Worm (Caenorhabditis elegans) whole organism, L1 larva: ENCODE data around the gene eak-3.
A peak's percentile ranks its signal among the peaks of the same experiment; 100 is the strongest.

Source experiments
- C04F5.9 ChIP-seq: sonication (generic microtip); optimal IDR thresholded peaks from 2 replicates; lab custom pipeline; 2016; ENCODE audit warnings: missing genetic modification characterization, missing compliant biosample characterization
- C16A3.4 ChIP-seq: fragments of 150-350 bp; optimal IDR thresholded peaks from 2 replicates; lab custom pipeline; 2014; ENCODE audit warnings: missing biosample characterization, missing genetic modification characterization
- F16B12.6 ChIP-seq: fragments of 150-350 bp; optimal IDR thresholded peaks from 2 replicates; lab custom pipeline; 2014; ENCODE audit warnings: missing biosample characterization, missing genetic modification characterization
- Y116A8C.19 ChIP-seq: sonication (generic microtip); optimal IDR thresholded peaks from 2 replicates; lab custom pipeline; 2016; ENCODE audit warnings: missing compliant biosample characterization, missing genetic modification characterization, borderline replicate concordance
- alr-1 ChIP-seq: fragments of 200-800 bp; sonication (Bioruptor generic); optimal IDR thresholded peaks from 2 replicates; lab custom pipeline; 2018; ENCODE audit warnings: borderline replicate concordance, mild to moderate bottlenecking, missing genetic modification characterization, missing compliant biosample characterization
- aly-2 ChIP-seq: fragments of 150-350 bp; optimal IDR thresholded peaks from 2 replicates; lab custom pipeline; 2014; ENCODE audit warnings: missing biosample characterization, missing genetic modification characterization
- ama-1 ChIP-seq: fragments of 150-350 bp; optimal IDR thresholded peaks from 2 replicates; lab custom pipeline; 2014
- blmp-1 ChIP-seq: fragments of 150-350 bp; optimal IDR thresholded peaks from 2 replicates; lab custom pipeline; 2014; ENCODE audit warnings: missing biosample characterization, missing genetic modification characterization
- ceh-8 ChIP-seq: fragments of 200-800 bp; sonication (Bioruptor generic); optimal IDR thresholded peaks from 2 replicates; lab custom pipeline; 2018; ENCODE audit warnings: mild to moderate bottlenecking, missing genetic modification characterization, moderate library complexity, missing compliant biosample characterization
- ceh-88 ChIP-seq: fragments of 200-800 bp; sonication (Bioruptor generic); IDR thresholded peaks from 2 replicates; pipeline ENCODE4 v1.3.6; 2022; ENCODE audit warnings: missing genetic modification characterization, missing compliant biosample characterization
- ceh-90 ChIP-seq: sonication (generic microtip); optimal IDR thresholded peaks from 2 replicates; lab custom pipeline; 2016; ENCODE audit warnings: missing genetic modification characterization, missing compliant biosample characterization
- dpl-1 ChIP-seq, 3 experiments: fragments of 150-350 bp in 2 of 3; sonication (generic microtip) in 1 of 3; optimal IDR thresholded peaks; 2 replicates each; lab custom pipeline; 2014 to 2017; ENCODE audit warnings: missing biosample characterization in 3 of 3, missing genetic modification characterization in 3 of 3, missing genetic modification reagents in 3 of 3
- dsc-1 ChIP-seq: sonication (generic microtip); optimal IDR thresholded peaks from 2 replicates; lab custom pipeline; 2016; ENCODE audit warnings: mild to moderate bottlenecking, missing genetic modification characterization, missing compliant biosample characterization
- efl-1 ChIP-seq, 4 experiments: fragments of 150-350 bp; optimal IDR thresholded peaks in 3 of 4; peaks in 1 of 4; 1 replicate in 1 of 4; 2 replicates in 3 of 4; lab custom pipeline; 2014; ENCODE audit warnings: missing biosample characterization in 2 of 4, missing genetic modification characterization in 2 of 4, missing genetic modification reagents in 2 of 4
- elt-2 ChIP-seq: sonication (generic microtip); optimal IDR thresholded peaks from 2 replicates; lab custom pipeline; 2016; ENCODE audit warnings: missing genetic modification characterization, mild to moderate bottlenecking, inconsistent platforms, missing compliant biosample characterization, missing genetic modification reagents
- elt-3 ChIP-seq, 6 experiments: fragments of 150-350 bp in 1 of 6; sonication (generic microtip); optimal IDR thresholded peaks; 2 replicates each; lab custom pipeline; 2017 to 2018; ENCODE audit warnings: missing biosample characterization in 6 of 6, missing genetic modification characterization in 6 of 6, inconsistent platforms in 1 of 6
- fkh-8 ChIP-seq: sonication (generic microtip); optimal IDR thresholded peaks from 2 replicates; lab custom pipeline; 2016; ENCODE audit warnings: mild to moderate bottlenecking, missing genetic modification characterization, missing compliant biosample characterization
- hpl-2 ChIP-seq: fragments of 150-350 bp; optimal IDR thresholded peaks from 2 replicates; lab custom pipeline; 2014; ENCODE audit warnings: missing biosample characterization, missing genetic modification reagents, missing genetic modification characterization
- isw-1 ChIP-seq: fragments of 200-800 bp; sonication (Bioruptor generic); IDR thresholded peaks from 2 replicates; pipeline ENCODE4 v1.3.6; 2022; ENCODE audit warnings: missing genetic modification characterization, missing compliant biosample characterization
- jun-1 ChIP-seq: fragments of 150-350 bp; optimal IDR thresholded peaks from 2 replicates; lab custom pipeline; 2014; ENCODE audit warnings: missing biosample characterization, missing genetic modification reagents, missing genetic modification characterization
- lin-15B ChIP-seq: fragments of 150-350 bp; sonication (generic microtip); optimal IDR thresholded peaks from 3 replicates; lab custom pipeline; 2014; ENCODE audit warnings: missing biosample characterization, missing genetic modification characterization
- lin-39 ChIP-seq: fragments of 150-350 bp; optimal IDR thresholded peaks from 2 replicates; lab custom pipeline; 2014; ENCODE audit warnings: missing biosample characterization, missing genetic modification reagents, missing genetic modification characterization
- lir-3 ChIP-seq: sonication (generic microtip); optimal IDR thresholded peaks from 2 replicates; lab custom pipeline; 2016; ENCODE audit warnings: mild to moderate bottlenecking, missing genetic modification characterization, moderate library complexity, missing compliant biosample characterization; ENCODE audit not compliant: poor library complexity
- mdl-1 ChIP-seq, 2 experiments: fragments of 150-350 bp; optimal IDR thresholded peaks; 2 replicates each; lab custom pipeline; 2014 to 2017; ENCODE audit warnings: missing biosample characterization in 2 of 2, missing genetic modification characterization in 2 of 2, inconsistent platforms in 1 of 2
- mep-1 ChIP-seq: fragments of 150-350 bp; optimal IDR thresholded peaks from 2 replicates; lab custom pipeline; 2014; ENCODE audit warnings: missing biosample characterization, missing genetic modification characterization
- nhr-11 ChIP-seq: fragments of 150-350 bp; optimal IDR thresholded peaks from 2 replicates; lab custom pipeline; 2014; ENCODE audit warnings: missing biosample characterization, missing genetic modification characterization
- nhr-12 ChIP-seq: sonication (generic microtip); optimal IDR thresholded peaks from 2 replicates; lab custom pipeline; 2017; ENCODE audit warnings: missing biosample characterization, missing genetic modification characterization
- nhr-19 ChIP-seq: fragments of 200-800 bp; sonication (Bioruptor generic); conservative IDR thresholded peaks from 2 replicates; pipeline ENCODE4 v1.3.6; 2022; ENCODE audit warnings: missing genetic modification characterization, missing compliant biosample characterization
- nhr-47 ChIP-seq: sonication (generic microtip); optimal IDR thresholded peaks from 2 replicates; lab custom pipeline; 2016; ENCODE audit warnings: mild to moderate bottlenecking, missing genetic modification characterization, moderate library complexity, missing compliant biosample characterization
- nhr-84 ChIP-seq: sonication (generic microtip); optimal IDR thresholded peaks from 2 replicates; lab custom pipeline; 2017; ENCODE audit warnings: missing biosample characterization, missing genetic modification characterization
- nhr-85 ChIP-seq: sonication (generic microtip); peaks from one replicate; lab custom pipeline; 2016; ENCODE audit warnings: missing genetic modification characterization, inconsistent platforms, missing compliant biosample characterization
- pag-3 ChIP-seq: sonication (generic microtip); optimal IDR thresholded peaks from 2 replicates; lab custom pipeline; 2017; ENCODE audit warnings: missing genetic modification characterization, mild to moderate bottlenecking, missing compliant biosample characterization, antibody characterized with exemption, borderline replicate concordance; ENCODE audit not compliant: insufficient read depth
- pax-3 ChIP-seq: fragments of 200-800 bp; sonication (Bioruptor generic); optimal IDR thresholded peaks from 2 replicates; lab custom pipeline; 2018; ENCODE audit warnings: mild to moderate bottlenecking, missing genetic modification characterization, moderate library complexity, missing compliant biosample characterization
- pqm-1 ChIP-seq: sonication (generic microtip); optimal IDR thresholded peaks from 3 replicates; lab custom pipeline; 2017; ENCODE audit warnings: missing biosample characterization, missing genetic modification characterization
- skn-1 ChIP-seq: fragments of 150-350 bp; optimal IDR thresholded peaks from 2 replicates; lab custom pipeline; 2014; ENCODE audit warnings: missing biosample characterization, missing genetic modification characterization
- snpc-4 ChIP-seq: fragments of 150-350 bp; optimal IDR thresholded peaks from 2 replicates; lab custom pipeline; 2014; ENCODE audit warnings: missing biosample characterization, missing genetic modification characterization
- snu-23 ChIP-seq: sonication (generic microtip); optimal IDR thresholded peaks from 2 replicates; lab custom pipeline; 2016; ENCODE audit warnings: missing genetic modification characterization, missing compliant biosample characterization
- sox-4 ChIP-seq: sonication (generic microtip); optimal IDR thresholded peaks from 2 replicates; lab custom pipeline; 2016; ENCODE audit warnings: missing genetic modification characterization, missing compliant biosample characterization
- tbx-2 ChIP-seq: sonication (generic microtip); optimal IDR thresholded peaks from 2 replicates; lab custom pipeline; 2016; ENCODE audit warnings: missing genetic modification characterization, missing compliant biosample characterization
- tlp-1 ChIP-seq: fragments of 150-350 bp; optimal IDR thresholded peaks from 2 replicates; lab custom pipeline; 2014; ENCODE audit warnings: missing biosample characterization, missing genetic modification characterization
- unc-130 ChIP-seq: fragments of 150-350 bp; optimal IDR thresholded peaks from 2 replicates; lab custom pipeline; 2017; ENCODE audit warnings: missing biosample characterization, missing genetic modification characterization, inconsistent platforms
- unc-30 ChIP-seq: sonication (generic microtip); optimal IDR thresholded peaks from 2 replicates; lab custom pipeline; 2017; ENCODE audit warnings: missing biosample characterization, missing genetic modification characterization
- unc-98 ChIP-seq: fragments of 200-800 bp; sonication (Bioruptor generic); IDR thresholded peaks from 2 replicates; pipeline ENCODE4 v1.3.6; 2022; ENCODE audit warnings: missing genetic modification characterization, missing compliant biosample characterization
- zip-4 ChIP-seq: fragments of 200-800 bp; sonication (Bioruptor generic); optimal IDR thresholded peaks from 2 replicates; lab custom pipeline; 2018; ENCODE audit warnings: mild to moderate bottlenecking, missing genetic modification characterization, moderate library complexity, missing compliant biosample characterization

Gene eak-3

DNA sequence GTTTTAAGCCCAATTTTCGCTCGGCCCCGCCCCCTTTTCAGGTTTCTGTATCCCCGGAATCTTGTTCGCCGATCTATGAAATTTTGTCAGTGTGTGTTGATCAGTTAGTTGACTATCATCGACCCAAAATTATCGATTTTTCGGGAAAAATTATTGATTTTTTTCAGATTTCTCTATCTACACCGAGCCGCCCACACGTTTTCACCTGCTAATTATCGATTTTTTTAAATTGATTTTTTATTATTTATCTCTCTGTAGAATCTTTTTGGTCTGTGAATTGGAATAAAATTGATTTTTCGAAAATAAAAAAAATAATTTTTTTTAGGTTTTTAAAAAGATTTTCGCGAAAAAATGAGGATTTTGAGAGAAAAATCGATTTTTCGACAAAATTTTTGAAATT lies 30.7 kb upstream of the eak-3 start:
- TF ChIP-seq unc-98 (GFP tag; lab: Robert Waterston, UW) (no peak), dsc-1 (tag; lab: Kevin White, UChicago) (no peak), lir-3 (tag; lab: Kevin White, UChicago) (no peak), alr-1 (no peak), lin-39 (tag; lab: Kevin White, UChicago) (no peak), snpc-4 (tag; lab: Kevin White, UChicago) (no peak), nhr-19 (GFP tag; lab: Robert Waterston, UW) (no peak), elt-2 (tag; lab: Kevin White, UChicago) (no peak), aly-2 (tag; lab: Kevin White, UChicago) (no peak), blmp-1 (tag; lab: Kevin White, UChicago) (no peak), elt-3 (tag; optimal IDR thresholded peaks at IDR 0.05; lab: Kevin White, UChicago) (no peak), pax-3 (no peak), dpl-1 (GFP tag; optimal IDR thresholded peaks at IDR 0.05; lab: Kevin White, UChicago) (no peak), C16A3.4 (tag; lab: Kevin White, UChicago) (no peak)

DNA sequence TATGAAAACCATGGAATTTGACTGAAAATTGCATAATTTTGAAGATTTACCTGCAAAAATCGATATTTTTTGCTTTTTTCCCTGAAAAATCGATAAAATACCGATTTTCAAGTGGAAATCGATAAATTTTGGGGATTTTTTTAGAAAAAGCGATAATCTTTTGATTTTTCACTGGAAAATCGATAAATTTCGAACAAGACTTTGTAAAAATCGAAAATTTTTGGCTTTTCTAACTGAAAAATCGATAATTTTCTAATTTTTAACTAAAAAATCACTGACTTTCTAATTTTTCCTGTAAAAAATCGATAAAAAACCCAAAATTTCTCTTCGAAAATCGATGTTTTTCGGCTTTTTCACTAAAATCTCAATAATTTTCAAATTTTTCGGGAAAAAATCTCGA lies 30.0 kb upstream of the eak-3 start:
- TF ChIP-seq nhr-12 (tag; lab: Kevin White, UChicago): no peak
- no peak for TF ChIP-seq F16B12.6 (tag; lab: Kevin White, UChicago)
- TF ChIP-seq lin-39 (tag; lab: Kevin White, UChicago): no peak
- TF ChIP-seq nhr-19 (GFP tag; lab: Robert Waterston, UW): no peak
- TF ChIP-seq unc-130 (tag; lab: Kevin White, UChicago): no peak
- no peak for TF ChIP-seq nhr-47 (tag; lab: Kevin White, UChicago)
- TF ChIP-seq tlp-1 (tag; lab: Kevin White, UChicago): no peak
- TF ChIP-seq nhr-11 (tag; lab: Kevin White, UChicago): no peak
- no peak for TF ChIP-seq pag-3
- TF ChIP-seq fkh-8 (tag; lab: Kevin White, UChicago): no peak
- no peak for TF ChIP-seq zip-4 (GFP tag; lab: Kevin White, UChicago)
- TF ChIP-seq nhr-85 (tag; lab: Kevin White, UChicago): no peak
- no peak for TF ChIP-seq alr-1
- no peak for TF ChIP-seq dpl-1 (GFP tag; optimal IDR thresholded peaks at IDR 0.05; lab: Kevin White, UChicago)
- TF ChIP-seq Y116A8C.19 (tag; lab: Kevin White, UChicago): no peak
- no peak for TF ChIP-seq C04F5.9 (tag; lab: Kevin White, UChicago)

DNA sequence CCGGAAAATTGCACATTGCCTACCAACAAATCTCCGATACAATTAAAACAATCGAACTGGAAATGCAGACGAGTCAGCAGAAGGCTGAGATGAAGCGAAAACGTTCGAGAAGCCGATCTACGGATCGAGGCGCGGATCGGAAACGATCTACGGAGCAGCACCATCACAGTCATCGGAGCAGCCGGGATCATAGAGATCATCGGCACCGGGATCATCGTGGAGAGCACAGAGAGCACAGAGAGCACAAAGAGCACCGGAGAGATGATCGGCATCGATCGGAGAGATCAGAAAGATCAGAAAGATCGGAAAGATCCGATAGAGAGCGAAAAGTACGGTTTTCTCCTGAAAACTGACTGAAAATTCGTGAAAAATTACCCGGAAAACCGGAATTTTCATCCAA lies 29.1 kb upstream of the eak-3 start:
- TF ChIP-seq nhr-11 (tag; lab: Kevin White, UChicago) (no peak), jun-1 (tag; lab: Kevin White, UChicago) (no peak), alr-1 (no peak), pqm-1 (no peak), elt-3 (tag; optimal IDR thresholded peaks at IDR 0.05; lab: Kevin White, UChicago) (no peak), sox-4 (no peak), aly-2 (tag; lab: Kevin White, UChicago) (no peak), ceh-88 (no peak), ceh-90 (no peak), nhr-19 (GFP tag; lab: Robert Waterston, UW) (no peak), mdl-1 (tag; optimal IDR thresholded peaks at IDR 0.05; lab: Kevin White, UChicago) (no peak), unc-130 (tag; lab: Kevin White, UChicago) (no peak), blmp-1 (tag; lab: Kevin White, UChicago) (no peak), dpl-1 (GFP tag; optimal IDR thresholded peaks at IDR 0.05; lab: Kevin White, UChicago) (no peak), nhr-84 (tag; lab: Kevin White, UChicago) (no peak), lin-15B (tag; lab: Kevin White, UChicago) (no peak), skn-1 (tag; lab: Kevin White, UChicago) (no peak)
- TF ChIP-seq, all 84 proteins: peak for 0

DNA sequence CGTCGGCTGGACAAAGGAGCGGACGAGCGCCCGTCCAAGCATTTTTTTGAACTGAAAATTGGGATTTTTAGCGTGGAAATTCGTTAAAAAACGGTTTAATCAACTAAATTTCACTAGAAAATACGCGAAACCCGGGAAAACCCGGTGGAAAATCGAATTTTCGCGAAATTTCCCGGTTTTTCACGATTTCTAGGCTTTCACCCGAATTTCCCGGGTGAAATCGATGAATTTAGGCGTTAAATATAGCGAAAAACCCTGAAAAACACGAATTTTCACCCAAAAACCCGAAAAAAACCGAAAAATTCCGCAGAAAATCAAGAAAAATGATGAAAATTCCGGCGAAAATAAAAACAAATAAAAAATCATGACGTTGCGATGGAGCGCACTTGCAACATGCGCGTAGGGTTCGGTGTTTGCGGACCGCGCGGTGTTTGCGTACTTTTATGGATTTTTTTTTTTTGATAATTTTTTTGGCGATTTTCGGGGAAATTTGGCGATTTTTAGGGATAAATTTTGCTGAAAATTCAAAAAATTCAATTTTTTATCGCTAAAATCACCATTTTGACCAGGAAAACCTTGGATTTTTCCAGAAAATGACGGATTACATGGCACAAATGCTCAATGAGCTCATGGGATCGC lies 25.7 kb upstream of the eak-3 start, which contains the start of the genes mrpl-45 and Y119D3B.12:
mrpl-45 (minus strand) TSS at position 51 of the 639 bp plus-strand sequence.
Y119D3B.12 (plus strand) TSS at position 589 of the 639 bp plus-strand sequence.
- TF ChIP-seq unc-30 (tag; lab: Kevin White, UChicago) (peak; percentile 40), elt-2 (tag; lab: Kevin White, UChicago) (peak; percentile 11), hpl-2 (GFP tag; lab: Kevin White, UChicago) (no peak), snu-23 (GFP tag; lab: Kevin White, UChicago) (peak; percentile 90), elt-3 (tag; optimal IDR thresholded peaks at IDR 0.05; lab: Kevin White, UChicago) (peak in 2 of 6 experiments; percentile 67 to 79), lin-15B (tag; lab: Kevin White, UChicago) (peak; percentile 92), ama-1 (lab: Kevin White, UChicago) (no peak), dsc-1 (tag; lab: Kevin White, UChicago) (no peak), zip-4 (GFP tag; lab: Kevin White, UChicago) (peak; percentile 17), mep-1 (tag; lab: Kevin White, UChicago) (peak; percentile 91), ceh-8 (peak; percentile 41), fkh-8 (tag; lab: Kevin White, UChicago) (peak; percentile 46), tbx-2 (peak; percentile 82), efl-1 (optimal IDR thresholded peaks at IDR 0.05; lab: Kevin White, UChicago) (peak; percentile 86), efl-1 (GFP tag; optimal IDR thresholded peaks at IDR 0.05 in 1 of 2; lab: Kevin White, UChicago) (peak; percentile 85 to 98), ceh-88 (0 out of 2 replicates have a peak, but pooled peaks have one; percentile 22), isw-1 (GFP tag; lab: Robert Waterston, UW) (peak; percentile 75), lin-39 (tag; lab: Kevin White, UChicago) (peak; percentile 75), jun-1 (tag; lab: Kevin White, UChicago) (no peak)
